Fruit fly (Drosophila melanogaster) whole organism, wandering third instar larva: ENCODE data around the gene CG12236.

Experiments
- Dif ChIP-seq: fragments of 200-275, 200-300 bp; sonication (Bioruptor generic); optimal IDR thresholded peaks from 2 replicates; lab custom pipeline; 2018; ENCODE audit warnings: missing biosample characterization, missing genetic modification characterization; ENCODE audit not compliant: partially characterized antibody
- HLH106 ChIP-seq: fragments of 200-800 bp; optimal IDR thresholded peaks from 3 replicates; lab custom pipeline; 2019; ENCODE audit warnings: missing biosample characterization, mild to moderate bottlenecking, missing genetic modification characterization, moderate library complexity
- Myc ChIP-seq: fragments of >200 bp; optimal IDR thresholded peaks from 2 replicates; lab custom pipeline; 2017
- Vsx2 ChIP-seq: fragments of 200-300, 225-300 bp; sonication (Bioruptor generic); optimal IDR thresholded peaks from 2 replicates; lab custom pipeline; 2018; ENCODE audit warnings: missing biosample characterization, missing genetic modification characterization; ENCODE audit not compliant: partially characterized antibody
- fru ChIP-seq: fragments of 200-800 bp; sonication (Bioruptor generic); optimal IDR thresholded peaks from 3 replicates; lab custom pipeline; 2016; ENCODE audit warnings: missing biosample characterization, mild to moderate bottlenecking, missing genetic modification characterization
- h ChIP-seq: fragments of 200-800 bp; sonication (Bioruptor generic); optimal IDR thresholded peaks from 3 replicates; lab custom pipeline; 2016; ENCODE audit warnings: missing biosample characterization, mild to moderate bottlenecking, missing genetic modification characterization
- lola ChIP-seq: fragments of >200 bp; optimal IDR thresholded peaks from 2 replicates; lab custom pipeline; 2017; ENCODE audit warnings: missing biosample characterization, missing genetic modification characterization
- pan ChIP-seq: fragments of >200 bp; optimal IDR thresholded peaks from 2 replicates; lab custom pipeline; 2017
- psq ChIP-seq: fragments of 200-800 bp; sonication (Bioruptor generic); optimal IDR thresholded peaks from 3 replicates; lab custom pipeline; 2017; ENCODE audit warnings: missing biosample characterization, mild to moderate bottlenecking, missing genetic modification characterization, moderate library complexity
- usp ChIP-seq: fragments of >200 bp; optimal IDR thresholded peaks from 2 replicates; lab custom pipeline; 2017; ENCODE audit warnings: missing biosample characterization, missing genetic modification characterization

- no peak for TF ChIP-seq lola (GFP tag; lab: Kevin White, UChicago)
- TF ChIP-seq pan (lab: Kevin White, UChicago): no peak
- no peak for TF ChIP-seq HLH106
- no peak for TF ChIP-seq Myc (lab: Kevin White, UChicago)
- TF ChIP-seq h: no peak
- TF ChIP-seq fru (GFP tag; lab: Kevin White, UChicago): no peak
- TF ChIP-seq usp (GFP tag; lab: Kevin White, UChicago): no peak
- TF ChIP-seq psq: no peak
- TF ChIP-seq Dif (GFP tag; lab: Kevin White, UChicago): no peak
- TF ChIP-seq Vsx2: no peak
These were observed 27.3 kb downstream of the CG12236 start for dm6 chrX:5935072-5935738.
